Fruit fly (Drosophila melanogaster) whole organism, embryonic: ENCODE measurements around the gene GlyRS.

ENCODE experiments used
- Ada2b ChIP-seq: fragments of 200-800 bp; sonication (Bioruptor generic); IDR thresholded peaks from 2 replicates; pipeline ENCODE4 v1.3.6; 2022; ENCODE audit warnings: missing biosample characterization, missing genetic modification characterization
- Atf6 ChIP-seq: fragments of 200-800 bp; sonication (Bioruptor generic); IDR thresholded peaks from 2 replicates; pipeline ENCODE4 v1.3.6; 2022; ENCODE audit warnings: missing biosample characterization, missing genetic modification characterization
- BEAF-32 ChIP-seq: fragments of 200-800 bp; sonication (Bioruptor generic); optimal IDR thresholded peaks from 3 replicates; lab custom pipeline; 2017; ENCODE audit warnings: missing biosample characterization, missing genetic modification characterization, mild to moderate bottlenecking, moderate library complexity, missing genetic modification reagents
- Bteb2 ChIP-seq: fragments of 200-800 bp; sonication (Bioruptor generic); optimal IDR thresholded peaks from 2 replicates; lab custom pipeline; 2016; ENCODE audit warnings: missing biosample characterization, missing genetic modification characterization
- CG11696 ChIP-seq: fragments of 200-800 bp; sonication (Bioruptor generic); IDR thresholded peaks from 2 replicates; pipeline ENCODE4 v1.3.6; 2022; ENCODE audit warnings: missing biosample characterization, missing genetic modification characterization
- CG12071 ChIP-seq: fragments of 200-800 bp; sonication (Bioruptor generic); optimal IDR thresholded peaks from 3 replicates; lab custom pipeline; 2018; ENCODE audit warnings: missing biosample characterization, mild to moderate bottlenecking, missing genetic modification characterization
- CG12219 ChIP-seq: fragments of 200-800 bp; sonication (Bioruptor generic); optimal IDR thresholded peaks from 3 replicates; lab custom pipeline; 2018; ENCODE audit warnings: missing biosample characterization, mild to moderate bottlenecking, missing genetic modification characterization
- CG12299 ChIP-seq: fragments of 200-800 bp; sonication (Bioruptor generic); optimal IDR thresholded peaks from 2 replicates; lab custom pipeline; 2018; ENCODE audit warnings: missing biosample characterization, mild to moderate bottlenecking, missing genetic modification characterization
- CG13424 ChIP-seq: fragments of 200-800 bp; sonication (Bioruptor generic); optimal IDR thresholded peaks from 2 replicates; lab custom pipeline; 2019; ENCODE audit warnings: missing biosample characterization, mild to moderate bottlenecking, missing genetic modification characterization, moderate library complexity
- CG14710 ChIP-seq: fragments of 200-800 bp; sonication (Bioruptor generic); optimal IDR thresholded peaks from 3 replicates; lab custom pipeline; 2019; ENCODE audit warnings: missing biosample characterization, mild to moderate bottlenecking, missing genetic modification characterization, moderate library complexity
- CG15011 ChIP-seq: fragments of 200-800 bp; sonication (Bioruptor generic); optimal IDR thresholded peaks from 3 replicates; lab custom pipeline; 2018; ENCODE audit warnings: missing biosample characterization, mild to moderate bottlenecking, missing genetic modification characterization
- CG15514 ChIP-seq: fragments of 200-800 bp; sonication (Bioruptor generic); optimal IDR thresholded peaks from 3 replicates; lab custom pipeline; 2017; ENCODE audit warnings: missing biosample characterization, missing genetic modification characterization, mild to moderate bottlenecking, moderate library complexity, missing genetic modification reagents
- CG15696 ChIP-seq: fragments of 200-800 bp; sonication (Bioruptor generic); optimal IDR thresholded peaks from 2 replicates; lab custom pipeline; 2019; ENCODE audit warnings: missing biosample characterization, mild to moderate bottlenecking, missing genetic modification characterization, moderate library complexity
- CG16813 ChIP-seq: fragments of 200-800 bp; sonication (Bioruptor generic); IDR thresholded peaks from 3 replicates; pipeline ENCODE4 v1.3.6; 2022; ENCODE audit warnings: missing biosample characterization, missing genetic modification characterization; ENCODE audit not compliant: partially characterized antibody
- CG17359 ChIP-seq: fragments of 200-800 bp; sonication (Bioruptor generic); optimal IDR thresholded peaks from 3 replicates; lab custom pipeline; 2018; ENCODE audit warnings: missing biosample characterization, mild to moderate bottlenecking, missing genetic modification characterization, moderate library complexity
- CG17568 ChIP-seq: fragments of 200-800 bp; sonication (Bioruptor generic); optimal IDR thresholded peaks from 2 replicates; lab custom pipeline; 2018; ENCODE audit warnings: missing biosample characterization, mild to moderate bottlenecking, missing genetic modification characterization, moderate library complexity
- CG18764 ChIP-seq: fragments of 200-800 bp; sonication (Bioruptor generic); optimal IDR thresholded peaks from 3 replicates; lab custom pipeline; 2016; ENCODE audit warnings: missing biosample characterization, missing genetic modification characterization
- CG4404 ChIP-seq: fragments of 200-800 bp; sonication (Bioruptor generic); IDR thresholded peaks from 2 replicates; pipeline ENCODE4 v1.3.6; 2022; ENCODE audit warnings: missing biosample characterization, missing genetic modification characterization
- CG6272 ChIP-seq: fragments of 200-800 bp; sonication (Bioruptor generic); IDR thresholded peaks from 2 replicates; pipeline ENCODE4 v1.3.6; 2022; ENCODE audit warnings: missing biosample characterization, missing genetic modification characterization
- CG7786 ChIP-seq: fragments of 200-800 bp; sonication (Bioruptor generic); optimal IDR thresholded peaks from 2 replicates; lab custom pipeline; 2016; ENCODE audit warnings: missing biosample characterization, missing genetic modification characterization
- CG8089 ChIP-seq: fragments of 200-800 bp; sonication (Bioruptor generic); optimal IDR thresholded peaks from 3 replicates; lab custom pipeline; 2016; ENCODE audit warnings: missing biosample characterization, missing genetic modification characterization
- CG9817 ChIP-seq: fragments of 200-800 bp; sonication (Bioruptor generic); optimal IDR thresholded peaks from 2 replicates; lab custom pipeline; 2018; ENCODE audit warnings: missing biosample characterization, mild to moderate bottlenecking, missing genetic modification characterization, moderate library complexity
- D ChIP-seq, 2 experiments: fragments of 200-800 bp in 1 of 2; fragments of >200 bp in 1 of 2; sonication (Bioruptor generic) in 1 of 2; optimal IDR thresholded peaks; 2 replicates in 1 of 2; 3 replicates in 1 of 2; lab custom pipeline; 2017; ENCODE audit warnings: mild to moderate bottlenecking in 1 of 2, missing biosample characterization in 1 of 2, missing genetic modification characterization in 1 of 2, missing genetic modification reagents in 1 of 2
- Dek ChIP-seq: fragments of 200-800 bp; sonication (Bioruptor generic); optimal IDR thresholded peaks from 3 replicates; lab custom pipeline; 2019; ENCODE audit warnings: missing biosample characterization, mild to moderate bottlenecking, missing genetic modification characterization, moderate library complexity
- Hr3 ChIP-seq: fragments of 200-800 bp; sonication (Bioruptor generic); optimal IDR thresholded peaks from 3 replicates; lab custom pipeline; 2016; ENCODE audit warnings: missing biosample characterization, missing genetic modification characterization
- Poxn ChIP-seq: fragments of 200-800 bp; sonication (Bioruptor generic); IDR thresholded peaks from 2 replicates; pipeline ENCODE4 v1.3.6; 2022; ENCODE audit warnings: missing biosample characterization, missing genetic modification characterization
- Rx ChIP-seq: fragments of 200-800 bp; sonication (Bioruptor generic); IDR thresholded peaks from 2 replicates; pipeline ENCODE4 v1.3.6; 2022; ENCODE audit warnings: missing biosample characterization, missing genetic modification characterization
- Sox100B ChIP-seq: fragments of 200-800 bp; sonication (Bioruptor generic); optimal IDR thresholded peaks from 3 replicates; lab custom pipeline; 2018; ENCODE audit warnings: missing biosample characterization, mild to moderate bottlenecking, missing genetic modification characterization
- Sry-δ ChIP-seq: fragments of 200-800 bp; sonication (Bioruptor generic); optimal IDR thresholded peaks from 2 replicates; lab custom pipeline; 2016; ENCODE audit warnings: missing biosample characterization, missing genetic modification characterization
- YL-1 ChIP-seq: fragments of 200-800 bp; sonication (Bioruptor generic); optimal IDR thresholded peaks from 3 replicates; lab custom pipeline; 2017; ENCODE audit warnings: missing biosample characterization, mild to moderate bottlenecking, missing genetic modification characterization
- amos ChIP-seq: fragments of 200-800 bp; sonication (Bioruptor generic); IDR thresholded peaks from 2 replicates; pipeline ENCODE4 v1.3.6; 2022; ENCODE audit warnings: missing biosample characterization, missing genetic modification characterization; ENCODE audit not compliant: partially characterized antibody
- ase ChIP-seq: fragments of 200-800 bp; sonication (Bioruptor generic); IDR thresholded peaks from 3 replicates; pipeline ENCODE4 v1.3.6; 2022; ENCODE audit warnings: missing biosample characterization, missing genetic modification characterization
- fd102C ChIP-seq: fragments of 200-800 bp; sonication (Bioruptor generic); optimal IDR thresholded peaks from 2 replicates; lab custom pipeline; 2018; ENCODE audit warnings: missing biosample characterization, mild to moderate bottlenecking, missing genetic modification characterization, moderate library complexity
- fd3F ChIP-seq: fragments of 200-800 bp; sonication (Bioruptor generic); optimal IDR thresholded peaks from 2 replicates; lab custom pipeline; 2018; ENCODE audit warnings: missing biosample characterization, mild to moderate bottlenecking, missing genetic modification characterization, moderate library complexity
- fd96Cb ChIP-seq: fragments of 200-800 bp; sonication (Bioruptor generic); optimal IDR thresholded peaks from 2 replicates; lab custom pipeline; 2018; ENCODE audit warnings: missing biosample characterization, mild to moderate bottlenecking, missing genetic modification characterization, moderate library complexity
- kay ChIP-seq: fragments of 200-800 bp; sonication (Bioruptor generic); optimal IDR thresholded peaks from 2 replicates; lab custom pipeline; 2016; ENCODE audit warnings: missing biosample characterization, missing genetic modification characterization
- lab ChIP-seq: fragments of 200-800 bp; sonication (Bioruptor generic); optimal IDR thresholded peaks from 3 replicates; lab custom pipeline; 2017; ENCODE audit warnings: missing biosample characterization, missing genetic modification characterization, mild to moderate bottlenecking, moderate library complexity, missing genetic modification reagents
- lmd ChIP-seq: fragments of 200-800 bp; sonication (Bioruptor generic); IDR thresholded peaks from 2 replicates; pipeline ENCODE4 v1.3.6; 2022; ENCODE audit warnings: missing biosample characterization, missing genetic modification characterization
- lola ChIP-seq, 3 experiments: fragments of >200 bp in 2 of 3; fragments of 200-800 bp in 1 of 3; sonication (Bioruptor generic) in 1 of 3; optimal IDR thresholded peaks; 2 replicates each; lab custom pipeline; 2017 to 2019; ENCODE audit warnings: missing biosample characterization in 3 of 3, missing genetic modification characterization in 3 of 3, mild to moderate bottlenecking in 1 of 3, moderate library complexity in 1 of 3
- nau ChIP-seq: fragments of 200-800 bp; sonication (Bioruptor generic); optimal IDR thresholded peaks from 3 replicates; lab custom pipeline; 2017; ENCODE audit warnings: missing biosample characterization, mild to moderate bottlenecking, missing genetic modification characterization, missing genetic modification reagents
- nmo ChIP-seq: fragments of 200-800 bp; sonication (Bioruptor generic); optimal IDR thresholded peaks from 2 replicates; lab custom pipeline; 2018; ENCODE audit warnings: missing biosample characterization, mild to moderate bottlenecking, missing genetic modification characterization, moderate library complexity
- p53 ChIP-seq: fragments of 200-800 bp; sonication (Bioruptor generic); optimal IDR thresholded peaks from 2 replicates; lab custom pipeline; 2016; ENCODE audit warnings: missing biosample characterization, missing genetic modification characterization
- pita ChIP-seq: fragments of 200-800 bp; sonication (Bioruptor generic); optimal IDR thresholded peaks from 2 replicates; lab custom pipeline; 2017; ENCODE audit warnings: missing biosample characterization, mild to moderate bottlenecking, missing genetic modification characterization
- shn ChIP-seq: fragments of 200-800 bp; sonication (Bioruptor generic); optimal IDR thresholded peaks from 3 replicates; lab custom pipeline; 2016; ENCODE audit warnings: missing biosample characterization, missing genetic modification characterization
- stwl ChIP-seq: fragments of 200-800 bp; sonication (Bioruptor generic); optimal IDR thresholded peaks from 3 replicates; lab custom pipeline; 2018; ENCODE audit warnings: missing biosample characterization, mild to moderate bottlenecking, missing genetic modification characterization, moderate library complexity
- ttk ChIP-seq: fragments of 200-800 bp; sonication (Bioruptor generic); IDR thresholded peaks from 2 replicates; pipeline ENCODE4 v2.1.2; 2022; ENCODE audit warnings: missing biosample characterization, missing genetic modification characterization
- wor ChIP-seq: fragments of 200-800 bp; sonication (Bioruptor generic); IDR thresholded peaks from 2 replicates; pipeline ENCODE4 v1.3.6; 2022; ENCODE audit warnings: missing biosample characterization, missing genetic modification characterization

GlyRS gene

DNA sequence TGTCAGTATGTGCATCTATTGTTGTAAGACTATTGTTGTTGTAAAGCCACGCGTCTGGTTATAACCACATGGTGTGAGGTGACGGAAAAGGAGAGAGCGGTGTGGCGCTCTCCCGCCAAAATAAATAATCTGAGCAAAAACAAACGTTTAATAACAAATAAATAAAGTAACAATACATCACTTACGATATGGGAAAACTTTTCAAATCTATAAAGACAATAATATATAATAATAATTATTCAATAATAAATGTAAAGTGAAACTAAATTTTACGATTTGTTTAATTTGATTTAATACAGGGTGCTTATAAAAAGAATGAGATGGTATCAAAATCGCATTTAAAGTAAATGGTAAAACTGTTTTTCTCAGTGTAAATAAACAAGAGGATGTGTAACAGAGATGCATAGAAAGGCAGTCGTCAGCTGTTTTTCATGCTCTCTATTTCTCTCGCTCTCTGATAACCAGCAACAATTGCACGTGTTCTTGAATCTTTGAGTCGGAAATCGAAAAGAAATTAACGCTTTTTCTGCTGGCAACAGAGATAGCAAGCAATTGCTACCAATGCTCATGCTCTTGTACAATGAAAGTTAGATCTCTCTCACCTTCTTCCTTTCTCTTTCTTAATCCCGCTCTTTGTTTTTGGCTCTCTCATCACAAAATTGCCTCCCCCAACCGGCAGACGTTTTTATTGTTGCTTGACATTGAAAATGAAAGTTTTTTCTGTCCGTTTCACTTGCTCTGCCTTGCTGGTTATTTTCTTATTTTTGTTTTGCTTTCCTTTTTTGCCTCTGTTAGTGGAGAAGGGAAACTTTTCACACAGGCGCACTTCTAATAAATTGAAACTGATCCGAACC lies 3.9 kb downstream of the GlyRS start (continued):
- TF ChIP-seq CG15514 (GFP tag; lab: Kevin White, UChicago): peak; percentile 82
- TF ChIP-seq Atf6 (GFP tag; lab: Robert Waterston, UW): peak; percentile 67
- TF ChIP-seq CG6272: peak; percentile 36; the same call in 1 of the 2 replicates
- peak; percentile 67 for TF ChIP-seq CG17568 (GFP tag; lab: Kevin White, UChicago)
- TF ChIP-seq CG18764 (GFP tag; lab: Kevin White, UChicago): peak; percentile 87
- TF ChIP-seq Bteb2 (GFP tag; lab: Kevin White, UChicago): no peak
- peak; percentile 54 for TF ChIP-seq CG12219 (GFP tag; lab: Kevin White, UChicago)
- TF ChIP-seq BEAF-32 (GFP tag; lab: Kevin White, UChicago): no peak
- no peak for TF ChIP-seq CG7786 (GFP tag; lab: Kevin White, UChicago)
- peak; percentile 72 for TF ChIP-seq CG9817 (tag; lab: Kevin White, UChicago)
- peak; percentile 50; the same call in 1 of the 2 replicates for TF ChIP-seq wor
- TF ChIP-seq ase: peak; percentile 70; the same call in 2 of the 3 replicates
- peak; percentile 76 for TF ChIP-seq CG11696
- TF ChIP-seq CG8089 (GFP tag; lab: Kevin White, UChicago): no peak
- peak in 1 of 3 experiments; percentile 87 for TF ChIP-seq lola (GFP tag; optimal IDR thresholded peaks at IDR 0.05; lab: Kevin White, UChicago)
- TF ChIP-seq fd3F: peak; percentile 54
- TF ChIP-seq shn (GFP tag; lab: Kevin White, UChicago): no peak
- TF ChIP-seq nau: peak; percentile 80
- peak; percentile 13 for TF ChIP-seq p53
- TF ChIP-seq CG15011 (GFP tag; lab: Kevin White, UChicago): peak; percentile 69
- peak; percentile 37 for TF ChIP-seq kay (GFP tag; lab: Kevin White, UChicago)
- TF ChIP-seq CG4404 (GFP tag; lab: Robert Waterston, UW): peak; percentile 37
- peak; percentile 86 for TF ChIP-seq CG12299 (tag; lab: Kevin White, UChicago)
- TF ChIP-seq amos (GFP tag; lab: Robert Waterston, UW): no peak
- peak; percentile 88 for TF ChIP-seq Dek (tag; lab: Kevin White, UChicago)
- no peak for TF ChIP-seq pita (GFP tag; lab: Kevin White, UChicago)
- no peak for TF ChIP-seq Poxn
- TF ChIP-seq Hr3: peak; percentile 64
- TF ChIP-seq nmo (GFP tag; lab: Kevin White, UChicago): peak; percentile 85
- peak; percentile 91 for TF ChIP-seq CG17359 (tag; lab: Kevin White, UChicago)
- TF ChIP-seq CG12071: no peak
- peak; percentile 31 for TF ChIP-seq Rx (GFP tag; lab: Robert Waterston, UW)
- TF ChIP-seq lmd (GFP tag; lab: Robert Waterston, UW): peak; percentile 86
- peak; percentile 84 for TF ChIP-seq ttk (GFP tag; lab: Robert Waterston, UW)
- peak; percentile 47 for TF ChIP-seq fd102C (GFP tag; lab: Kevin White, UChicago)
- peak; percentile 97 for TF ChIP-seq CG14710 (tag; lab: Kevin White, UChicago)
- peak; percentile 82 for TF ChIP-seq Ada2b
- peak; percentile 90 for TF ChIP-seq lab (GFP tag; lab: Kevin White, UChicago)
- TF ChIP-seq CG15696 (tag; lab: Kevin White, UChicago): peak; percentile 81
- no peak for TF ChIP-seq YL-1 (GFP tag; lab: Kevin White, UChicago)
- TF ChIP-seq CG13424 (tag; lab: Kevin White, UChicago): peak; percentile 87
- TF ChIP-seq CG16813 (GFP tag; lab: Robert Waterston, UW): no peak
- no peak for TF ChIP-seq Sry-δ (GFP tag; lab: Kevin White, UChicago)
- peak; percentile 95 for TF ChIP-seq Sox100B (GFP tag; lab: Kevin White, UChicago)
- no peak for TF ChIP-seq D (optimal IDR thresholded peaks at IDR 0.05; lab: Kevin White, UChicago)
- TF ChIP-seq D (GFP tag; optimal IDR thresholded peaks at IDR 0.05; lab: Kevin White, UChicago): peak; percentile 93
- TF ChIP-seq stwl (tag; lab: Kevin White, UChicago): peak; percentile 17
- peak; percentile 94 for TF ChIP-seq fd96Cb (tag; lab: Kevin White, UChicago)
